Worm (Caenorhabditis elegans) whole organism, late embryonic: ENCODE measurements around the gene Y82E9BL.1.

Experiments used
- C08G9.2 ChIP-seq: sonication (generic microtip); optimal IDR thresholded peaks from 2 replicates; lab custom pipeline; 2016; ENCODE audit warnings: mild to moderate bottlenecking, missing genetic modification characterization, moderate library complexity, missing compliant biosample characterization
- C38D4.7 ChIP-seq: fragments of 200-800 bp; sonication (Bioruptor generic); optimal IDR thresholded peaks from 2 replicates; lab custom pipeline; 2018; ENCODE audit warnings: mild to moderate bottlenecking, missing genetic modification characterization, moderate library complexity, missing compliant biosample characterization
- Y22D7AL.16 ChIP-seq: sonication (generic microtip); optimal IDR thresholded peaks from 2 replicates; lab custom pipeline; 2016; ENCODE audit warnings: missing genetic modification characterization, missing compliant biosample characterization
- ceh-14 ChIP-seq: sonication (generic microtip); optimal IDR thresholded peaks from 2 replicates; lab custom pipeline; 2016; ENCODE audit warnings: missing genotype, missing genetic modification characterization, missing compliant biosample characterization
- ceh-2 ChIP-seq: sonication (generic microtip); optimal IDR thresholded peaks from 2 replicates; lab custom pipeline; 2016; ENCODE audit warnings: missing genotype, missing genetic modification characterization, missing compliant biosample characterization
- ceh-31 ChIP-seq: sonication (generic microtip); optimal IDR thresholded peaks from 2 replicates; lab custom pipeline; 2016; ENCODE audit warnings: missing genetic modification characterization, missing compliant biosample characterization
- ceh-34 ChIP-seq: sonication (generic microtip); optimal IDR thresholded peaks from 2 replicates; lab custom pipeline; 2016; ENCODE audit warnings: mild to moderate bottlenecking, missing genetic modification characterization, missing compliant biosample characterization
- ceh-45 ChIP-seq: fragments of 200-800 bp; sonication (Bioruptor generic); IDR thresholded peaks from 2 replicates; pipeline ENCODE4 v1.3.6; 2022; ENCODE audit warnings: missing genetic modification reagents, missing genetic modification characterization, missing compliant biosample characterization
- ceh-48 ChIP-seq: sonication (generic microtip); optimal IDR thresholded peaks from 2 replicates; lab custom pipeline; 2016; ENCODE audit warnings: missing genetic modification characterization, inconsistent platforms, missing compliant biosample characterization
- ceh-6 ChIP-seq: fragments of 200-800 bp; sonication (Bioruptor generic); optimal IDR thresholded peaks from 2 replicates; lab custom pipeline; 2018; ENCODE audit warnings: mild to moderate bottlenecking, missing genetic modification characterization, missing compliant biosample characterization
- che-1 ChIP-seq: sonication (generic microtip); optimal IDR thresholded peaks from 2 replicates; lab custom pipeline; 2016; ENCODE audit warnings: mild to moderate bottlenecking, missing genetic modification characterization, missing compliant biosample characterization
- elt-2 ChIP-seq: sonication (generic microtip); optimal IDR thresholded peaks from 2 replicates; lab custom pipeline; 2016; ENCODE audit warnings: missing genetic modification reagents, missing genetic modification characterization, missing compliant biosample characterization
- elt-4 ChIP-seq: sonication (generic microtip); optimal IDR thresholded peaks from 2 replicates; lab custom pipeline; 2016; ENCODE audit warnings: missing genetic modification characterization, missing compliant biosample characterization
- ets-4 ChIP-seq: sonication (generic microtip); optimal IDR thresholded peaks from 2 replicates; lab custom pipeline; 2016; ENCODE audit warnings: missing genetic modification characterization, missing compliant biosample characterization
- eyg-1 ChIP-seq: sonication (generic microtip); optimal IDR thresholded peaks from 2 replicates; lab custom pipeline; 2016; ENCODE audit warnings: missing genotype, missing genetic modification characterization, missing compliant biosample characterization
- fax-1 ChIP-seq: sonication (generic microtip); optimal IDR thresholded peaks from 2 replicates; lab custom pipeline; 2016; ENCODE audit warnings: missing genotype, missing genetic modification characterization, missing compliant biosample characterization
- gmeb-2 ChIP-seq: sonication (generic microtip); optimal IDR thresholded peaks from 2 replicates; lab custom pipeline; 2016; ENCODE audit warnings: missing genetic modification characterization, inconsistent platforms, missing compliant biosample characterization
- hlh-13 ChIP-seq: fragments of 200-800 bp; sonication (Bioruptor generic); optimal IDR thresholded peaks from 2 replicates; lab custom pipeline; 2018; ENCODE audit warnings: mild to moderate bottlenecking, missing genetic modification characterization, missing compliant biosample characterization
- hlh-15 ChIP-seq: sonication (generic microtip); optimal IDR thresholded peaks from 2 replicates; lab custom pipeline; 2016; ENCODE audit warnings: missing genetic modification characterization, missing compliant biosample characterization
- hlh-30 ChIP-seq: sonication (generic microtip); optimal IDR thresholded peaks from 2 replicates; lab custom pipeline; 2017; ENCODE audit warnings: antibody characterized with exemption, missing genetic modification characterization, missing compliant biosample characterization; ENCODE audit not compliant: insufficient read depth
- hlh-6 ChIP-seq: sonication (generic microtip); optimal IDR thresholded peaks from 2 replicates; lab custom pipeline; 2016; ENCODE audit warnings: missing genotype, missing genetic modification characterization, missing compliant biosample characterization
- lim-6 ChIP-seq: sonication (generic microtip); optimal IDR thresholded peaks from 2 replicates; lab custom pipeline; 2016; ENCODE audit warnings: missing genetic modification characterization, missing compliant biosample characterization
- madf-2 ChIP-seq: sonication (generic microtip); optimal IDR thresholded peaks from 2 replicates; lab custom pipeline; 2017; ENCODE audit warnings: missing genetic modification characterization, missing compliant biosample characterization
- nhr-232 ChIP-seq: sonication (generic microtip); optimal IDR thresholded peaks from 2 replicates; lab custom pipeline; 2016; ENCODE audit warnings: missing genetic modification characterization, missing compliant biosample characterization
- ref-2 ChIP-seq: sonication (generic microtip); optimal IDR thresholded peaks from 2 replicates; lab custom pipeline; 2016; ENCODE audit warnings: missing genetic modification characterization, missing compliant biosample characterization
- rnt-1 ChIP-seq: sonication (generic microtip); optimal IDR thresholded peaks from 2 replicates; lab custom pipeline; 2016; ENCODE audit warnings: missing genetic modification characterization, missing compliant biosample characterization
- sdc-2 ChIP-seq: sonication (generic microtip); optimal IDR thresholded peaks from 2 replicates; lab custom pipeline; 2016; ENCODE audit warnings: missing genotype, missing genetic modification characterization, missing compliant biosample characterization
- sox-2 ChIP-seq: fragments of 200-800 bp; sonication (Bioruptor generic); IDR thresholded peaks from 2 replicates; pipeline ENCODE4 v1.3.6; 2022; ENCODE audit warnings: missing genetic modification reagents, missing genetic modification characterization, missing compliant biosample characterization
- sox-4 ChIP-seq: sonication (generic microtip); optimal IDR thresholded peaks from 2 replicates; lab custom pipeline; 2017; ENCODE audit warnings: mild to moderate bottlenecking, missing genetic modification characterization, inconsistent platforms, missing compliant biosample characterization
- tbx-2 ChIP-seq: sonication (generic microtip); optimal IDR thresholded peaks from 2 replicates; lab custom pipeline; 2016; ENCODE audit warnings: missing genetic modification characterization, missing compliant biosample characterization
- tbx-7 ChIP-seq: sonication (generic microtip); optimal IDR thresholded peaks from 2 replicates; lab custom pipeline; 2016; ENCODE audit warnings: missing genotype, missing genetic modification characterization, missing compliant biosample characterization
- unc-3 ChIP-seq, 2 experiments: fragments of 200-800 bp in 1 of 2; sonication (Bioruptor generic) in 1 of 2; sonication (generic microtip) in 1 of 2; conservative IDR thresholded peaks in 1 of 2; optimal IDR thresholded peaks in 1 of 2; 2 replicates each; pipeline versions ENCODE4 v1.3.6 to Lab custom; 2016 to 2022; ENCODE audit warnings: missing compliant biosample characterization in 2 of 2, missing genetic modification characterization in 2 of 2, missing genetic modification reagents in 1 of 2
- unc-42 ChIP-seq: sonication (generic microtip); optimal IDR thresholded peaks from 2 replicates; lab custom pipeline; 2016; ENCODE audit warnings: missing genotype, missing genetic modification characterization, missing compliant biosample characterization
- unc-55 ChIP-seq: sonication (generic microtip); optimal IDR thresholded peaks from 2 replicates; lab custom pipeline; 2017; ENCODE audit warnings: missing biosample characterization, missing genetic modification reagents, missing genetic modification characterization
- unc-86 ChIP-seq: sonication (generic microtip); optimal IDR thresholded peaks from 2 replicates; lab custom pipeline; 2016; ENCODE audit warnings: missing genetic modification characterization, missing compliant biosample characterization
- zip-5 ChIP-seq: sonication (generic microtip); optimal IDR thresholded peaks from 2 replicates; lab custom pipeline; 2016; ENCODE audit warnings: missing genetic modification characterization, missing compliant biosample characterization

Y82E9BL.1 gene

ce11 chrIII:1340240-1340639 is 15.0 kb downstream of the Y82E9BL.1 start, which contains the start of gene fbxa-5:
Gene fbxa-5, minus strand, starts transcription at chrIII:1340340.
- TF ChIP-seq madf-2 (tag; lab: Kevin White, UChicago) = no peak

- TF ChIP-seq unc-3 (GFP tag; conservative IDR thresholded peaks at IDR 0.05; lab: Robert Waterston, UW) (no peak), unc-3 (tag; optimal IDR thresholded peaks at IDR 0.05; lab: Kevin White, UChicago) (no peak), ceh-48 (no peak), eyg-1 (tag; lab: Kevin White, UChicago) (no peak), Y22D7AL.16 (tag; lab: Kevin White, UChicago) (no peak), tbx-2 (tag; lab: Kevin White, UChicago) (no peak), sox-4 (no peak), ceh-2 (tag; lab: Kevin White, UChicago) (no peak), ceh-14 (tag; lab: Kevin White, UChicago) (no peak), hlh-6 (tag; lab: Kevin White, UChicago) (no peak), tbx-7 (no peak), gmeb-2 (tag; lab: Kevin White, UChicago) (no peak), sdc-2 (tag; lab: Kevin White, UChicago) (no peak), sox-2 (no peak), ceh-45 (GFP tag; lab: Robert Waterston, UW) (no peak), ceh-34 (tag; lab: Kevin White, UChicago) (no peak), zip-5 (no peak), hlh-15 (tag; lab: Kevin White, UChicago) (no peak)
Observed at ce11 chrIII:1331894-1332293, 23.3 kb downstream of the Y82E9BL.1 start, which contains the start of gene Y82E9BL.19. Gene Y82E9BL.19, plus strand, starts transcription at chrIII:1332016.

ce11 chrIII:1326490-1326889 is 28.7 kb downstream of the Y82E9BL.1 start, which contains the start of gene Y82E9BL.18:
Gene Y82E9BL.18, plus strand, starts transcription at chrIII:1326790.
- TF ChIP-seq unc-55 (GFP tag; lab: Kevin White, UChicago) (no peak), che-1 (tag; lab: Kevin White, UChicago) (no peak), rnt-1 (tag; lab: Kevin White, UChicago) (no peak), ceh-6 (GFP tag; lab: Kevin White, UChicago) (no peak), lim-6 (tag; lab: Kevin White, UChicago) (no peak), C38D4.7 (GFP tag; lab: Kevin White, UChicago) (no peak), ref-2 (no peak), tbx-2 (tag; lab: Kevin White, UChicago) (no peak), unc-3 (GFP tag; conservative IDR thresholded peaks at IDR 0.05; lab: Robert Waterston, UW) (no peak), unc-3 (tag; optimal IDR thresholded peaks at IDR 0.05; lab: Kevin White, UChicago) (no peak), elt-2 (tag; lab: Kevin White, UChicago) (no peak)
- TF ChIP-seq, all 69 proteins: peak for 0

ce11 chrIII:1324513-1324912 is 30.7 kb downstream of the Y82E9BL.1 start, which contains the start of gene fbxa-14:
Gene fbxa-14, minus strand, starts transcription at chrIII:1324613.
- TF ChIP-seq hlh-30 (no peak), eyg-1 (tag; lab: Kevin White, UChicago) (no peak), ets-4 (tag; lab: Kevin White, UChicago) (no peak), nhr-232 (tag; lab: Kevin White, UChicago) (no peak), unc-86 (tag; lab: Kevin White, UChicago) (no peak), ceh-31 (tag; lab: Kevin White, UChicago) (no peak), elt-4 (tag; lab: Kevin White, UChicago) (no peak)

ce11 chrIII:1323555-1323954 is 31.7 kb downstream of the Y82E9BL.1 start:
- TF ChIP-seq fax-1 (no peak), unc-42 (tag; lab: Kevin White, UChicago) (no peak), hlh-13 (GFP tag; lab: Kevin White, UChicago) (no peak), rnt-1 (tag; lab: Kevin White, UChicago) (no peak), hlh-6 (tag; lab: Kevin White, UChicago) (no peak), C08G9.2 (tag; lab: Kevin White, UChicago) (no peak), elt-2 (tag; lab: Kevin White, UChicago) (peak; percentile 91)
